Fruit fly (Drosophila melanogaster) whole organism, prepupa: ENCODE results near the gene ND-51.

Source experiments
- Blimp-1 ChIP-seq: fragments of 200-800 bp; sonication (Bioruptor generic); optimal IDR thresholded peaks from 3 replicates; lab custom pipeline; 2017; ENCODE audit warnings: missing biosample characterization, missing genetic modification characterization, mild to moderate bottlenecking, moderate library complexity, missing genetic modification reagents
- CG10631 ChIP-seq: fragments of 200-800 bp; sonication (Bioruptor generic); optimal IDR thresholded peaks from 2 replicates; lab custom pipeline; 2016; ENCODE audit warnings: missing biosample characterization, missing genetic modification characterization
- CG11294 ChIP-seq: fragments of 200-800 bp; sonication (Bioruptor generic); IDR thresholded peaks from 2 replicates; pipeline ENCODE4 v1.3.6; 2022; ENCODE audit warnings: missing biosample characterization, missing genetic modification characterization
- CG11762 ChIP-seq: fragments of 200-800 bp; sonication (Bioruptor generic); optimal IDR thresholded peaks from 3 replicates; lab custom pipeline; 2016; ENCODE audit warnings: missing biosample characterization, missing genetic modification characterization; ENCODE audit not compliant: insufficient read depth
- CG11902 ChIP-seq: fragments of 200-800 bp; sonication (Bioruptor generic); optimal IDR thresholded peaks from 3 replicates; lab custom pipeline; 2016; ENCODE audit warnings: missing biosample characterization, missing genetic modification characterization
- CG15336 ChIP-seq: fragments of 200-800 bp; sonication (Bioruptor generic); IDR thresholded peaks from 2 replicates; pipeline ENCODE4 v1.3.6; 2022; ENCODE audit warnings: missing biosample characterization, missing genetic modification characterization
- CG1621 ChIP-seq: fragments of 200-800 bp; sonication (Bioruptor generic); optimal IDR thresholded peaks from 3 replicates; lab custom pipeline; 2018; ENCODE audit warnings: missing biosample characterization, mild to moderate bottlenecking, missing genetic modification characterization
- CG16779 ChIP-seq: fragments of 200-800 bp; sonication (Bioruptor generic); optimal IDR thresholded peaks from 3 replicates; lab custom pipeline; 2017; ENCODE audit warnings: missing biosample characterization, mild to moderate bottlenecking, missing genetic modification characterization
- CG31627 ChIP-seq: fragments of 200-800 bp; sonication (Bioruptor generic); optimal IDR thresholded peaks from 3 replicates; lab custom pipeline; 2016; ENCODE audit warnings: missing biosample characterization, missing genetic modification characterization
- CG32006 ChIP-seq: fragments of 200-800 bp; sonication (Bioruptor generic); optimal IDR thresholded peaks from 3 replicates; lab custom pipeline; 2017; ENCODE audit warnings: missing biosample characterization, mild to moderate bottlenecking, missing genetic modification characterization
- CG34406 ChIP-seq: fragments of 200-800 bp; sonication (Bioruptor generic); optimal IDR thresholded peaks from 3 replicates; lab custom pipeline; 2016; ENCODE audit warnings: missing biosample characterization, missing genetic modification characterization
- CG6276 ChIP-seq: fragments of 200-800 bp; sonication (Bioruptor generic); optimal IDR thresholded peaks from 2 replicates; lab custom pipeline; 2017; ENCODE audit warnings: missing biosample characterization, mild to moderate bottlenecking, missing genetic modification characterization
- CG7368 ChIP-seq: fragments of 200-800 bp; sonication (Bioruptor generic); optimal IDR thresholded peaks from 3 replicates; lab custom pipeline; 2016; ENCODE audit warnings: missing biosample characterization, missing genetic modification characterization
- CG8319 ChIP-seq: fragments of 200-800 bp; sonication (Bioruptor generic); optimal IDR thresholded peaks from 3 replicates; lab custom pipeline; 2016; ENCODE audit warnings: missing biosample characterization, missing genetic modification characterization
- CG8632 ChIP-seq: fragments of 200-800 bp; sonication (Bioruptor generic); optimal IDR thresholded peaks from 3 replicates; lab custom pipeline; 2016; ENCODE audit warnings: missing biosample characterization, missing genetic modification characterization
- Eip75B ChIP-seq: fragments of 200-800 bp; sonication (Bioruptor generic); optimal IDR thresholded peaks from 3 replicates; lab custom pipeline; 2016; ENCODE audit warnings: missing biosample characterization, missing genetic modification characterization
- Eip78C ChIP-seq: fragments of 200-800 bp; sonication (Bioruptor generic); peaks from one replicate; lab custom pipeline; 2016; ENCODE audit warnings: missing biosample characterization, missing genetic modification characterization
- Eip93F ChIP-seq: fragments of 200-800 bp; sonication (Bioruptor generic); optimal IDR thresholded peaks from 2 replicates; lab custom pipeline; 2016; ENCODE audit warnings: missing biosample characterization, mild to moderate bottlenecking, missing genetic modification characterization
- Ets21C ChIP-seq: fragments of 200-800 bp; sonication (Bioruptor generic); optimal IDR thresholded peaks from 3 replicates; lab custom pipeline; 2016; ENCODE audit warnings: missing biosample characterization, missing genetic modification characterization
- Hr38 ChIP-seq: sonication (Bioruptor generic); optimal IDR thresholded peaks from 2 replicates; lab custom pipeline; 2016; ENCODE audit warnings: missing biosample characterization, missing genetic modification characterization
- Hr39 ChIP-seq: fragments of 200-800 bp; sonication (Bioruptor generic); optimal IDR thresholded peaks from 2 replicates; lab custom pipeline; 2016; ENCODE audit warnings: missing biosample characterization, missing genetic modification characterization
- Met ChIP-seq: fragments of 200-800 bp; sonication (Bioruptor generic); optimal IDR thresholded peaks from 3 replicates; lab custom pipeline; 2016; ENCODE audit warnings: missing biosample characterization, missing genetic modification characterization
- OdsH ChIP-seq: fragments of 200-800 bp; sonication (Bioruptor generic); optimal IDR thresholded peaks from 3 replicates; lab custom pipeline; 2016; ENCODE audit warnings: missing biosample characterization, missing genetic modification characterization
- Smox ChIP-seq: fragments of 200-800 bp; sonication (Bioruptor generic); optimal IDR thresholded peaks from 3 replicates; lab custom pipeline; 2016; ENCODE audit warnings: missing biosample characterization, missing genetic modification characterization
- Sox102F ChIP-seq: fragments of 200-800 bp; sonication (Bioruptor generic); optimal IDR thresholded peaks from 2 replicates; lab custom pipeline; 2016; ENCODE audit warnings: missing biosample characterization, mild to moderate bottlenecking, missing genetic modification characterization
- Sox15 ChIP-seq: fragments of 200-800 bp; sonication (Bioruptor generic); optimal IDR thresholded peaks from 3 replicates; lab custom pipeline; 2016; ENCODE audit warnings: missing biosample characterization, missing genetic modification characterization
- achi ChIP-seq: fragments of 200-800 bp; sonication (Bioruptor generic); optimal IDR thresholded peaks from 3 replicates; lab custom pipeline; 2016; ENCODE audit warnings: missing biosample characterization, missing genetic modification characterization
- cyc ChIP-seq: fragments of 200-800 bp; sonication (Bioruptor generic); optimal IDR thresholded peaks from 3 replicates; lab custom pipeline; 2016; ENCODE audit warnings: missing biosample characterization, missing genetic modification characterization
- dac ChIP-seq: fragments of 200-800 bp; sonication (Bioruptor generic); optimal IDR thresholded peaks from 2 replicates; lab custom pipeline; 2017; ENCODE audit warnings: missing biosample characterization, mild to moderate bottlenecking, missing genetic modification characterization
- dsx ChIP-seq: fragments of 200-800 bp; optimal IDR thresholded peaks from 3 replicates; lab custom pipeline; 2019; ENCODE audit warnings: missing biosample characterization, mild to moderate bottlenecking, missing genetic modification characterization, moderate library complexity; ENCODE audit not compliant: poor library complexity, severe bottlenecking
- fd59A ChIP-seq: fragments of 200-800 bp; sonication (Bioruptor generic); optimal IDR thresholded peaks from 2 replicates; lab custom pipeline; 2017; ENCODE audit warnings: missing biosample characterization, mild to moderate bottlenecking, missing genetic modification characterization, missing genetic modification reagents
- fkh ChIP-seq: fragments of 200-800 bp; sonication (Bioruptor generic); optimal IDR thresholded peaks from 3 replicates; lab custom pipeline; 2017; ENCODE audit warnings: missing biosample characterization, mild to moderate bottlenecking, missing genetic modification characterization, moderate library complexity
- salr ChIP-seq, 2 experiments: fragments of 200-800 bp; sonication (Bioruptor generic); optimal IDR thresholded peaks; 3 replicates each; lab custom pipeline; 2016 to 2018; ENCODE audit warnings: missing biosample characterization in 2 of 2, missing genetic modification characterization in 2 of 2, mild to moderate bottlenecking in 1 of 2
- svp ChIP-seq: fragments of 200-800 bp; sonication (Bioruptor generic); peaks from one replicate; lab custom pipeline; 2016; ENCODE audit warnings: missing biosample characterization, missing genetic modification characterization
- topi ChIP-seq: fragments of 200-800 bp; sonication (Bioruptor generic); optimal IDR thresholded peaks from 3 replicates; lab custom pipeline; 2016; ENCODE audit warnings: missing biosample characterization, missing genetic modification characterization
- vri ChIP-seq: fragments of 200-800 bp; sonication (Bioruptor generic); optimal IDR thresholded peaks from 3 replicates; lab custom pipeline; 2016; ENCODE audit warnings: missing biosample characterization, mild to moderate bottlenecking, missing genetic modification characterization

ND-51 gene

DNA sequence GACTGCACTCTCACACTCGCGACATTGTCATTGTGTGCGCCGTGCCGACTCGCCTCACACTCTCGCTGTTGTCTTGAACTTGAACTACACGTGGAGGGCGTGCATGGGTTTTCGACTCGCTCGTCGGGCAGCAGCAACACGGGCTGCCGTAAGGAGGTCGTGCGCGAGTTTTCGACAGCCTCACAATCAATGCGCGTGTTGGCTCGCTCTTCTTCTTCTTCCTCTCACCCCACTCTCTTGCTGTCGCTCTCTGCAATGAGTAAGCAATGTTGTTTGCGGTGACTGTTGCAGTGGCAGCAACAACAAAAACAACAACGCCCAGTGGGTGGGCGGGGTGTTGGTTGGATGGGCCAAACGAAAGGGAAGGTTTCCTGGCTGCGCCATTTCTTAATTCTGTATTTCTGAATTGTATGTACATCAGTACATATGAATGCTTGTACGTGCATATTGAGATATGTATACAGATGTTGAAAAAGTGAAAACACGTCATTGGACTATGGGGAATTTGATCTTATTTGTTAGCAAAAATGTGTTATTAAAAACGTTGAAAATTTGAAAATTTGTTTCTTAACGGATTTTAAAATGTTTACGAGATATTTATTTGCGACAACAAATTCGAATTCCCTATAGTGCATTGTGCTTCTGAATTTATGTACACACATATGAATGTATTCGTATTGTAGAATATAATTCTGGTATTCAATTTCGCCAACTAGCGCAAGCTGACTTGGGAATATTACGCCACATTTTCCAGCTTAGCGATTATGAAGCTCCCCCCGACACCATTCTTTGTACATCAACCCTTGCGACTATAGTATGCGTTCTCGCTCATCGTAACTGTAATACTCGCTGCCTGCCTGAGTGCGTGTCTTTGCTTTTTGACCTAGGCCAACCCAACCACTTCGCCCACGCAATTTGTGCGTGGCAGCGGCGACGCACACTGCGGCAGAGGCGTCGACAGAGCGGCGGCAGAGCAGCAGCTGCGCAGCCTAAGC is 26.1 kb upstream of the ND-51 start (continued):
- no peak for TF ChIP-seq dac
- no peak for TF ChIP-seq CG32006 (GFP tag; lab: Kevin White, UChicago)
- TF ChIP-seq Blimp-1 (GFP tag; lab: Kevin White, UChicago): peak; percentile 99
- TF ChIP-seq CG10631 (GFP tag; lab: Kevin White, UChicago): no peak
- no peak for TF ChIP-seq cyc (GFP tag; lab: Kevin White, UChicago)
- no peak for TF ChIP-seq CG8632 (GFP tag; lab: Kevin White, UChicago)
- TF ChIP-seq Eip78C (GFP tag; lab: Kevin White, UChicago): peak; percentile 98
- TF ChIP-seq Eip93F (GFP tag; lab: Kevin White, UChicago): no peak
- no peak for TF ChIP-seq Hr38 (GFP tag; lab: Kevin White, UChicago)
- no peak for TF ChIP-seq CG11762 (GFP tag; lab: Kevin White, UChicago)
- peak; percentile 93 for TF ChIP-seq Eip75B
- peak; percentile 53 for TF ChIP-seq CG1621
- peak; percentile 17 for TF ChIP-seq topi (GFP tag; lab: Kevin White, UChicago)
- no peak for TF ChIP-seq CG7368 (GFP tag; lab: Kevin White, UChicago)
- peak; percentile 80 for TF ChIP-seq dsx (GFP tag; lab: Kevin White, UChicago)
- TF ChIP-seq Smox: no peak

DNA sequence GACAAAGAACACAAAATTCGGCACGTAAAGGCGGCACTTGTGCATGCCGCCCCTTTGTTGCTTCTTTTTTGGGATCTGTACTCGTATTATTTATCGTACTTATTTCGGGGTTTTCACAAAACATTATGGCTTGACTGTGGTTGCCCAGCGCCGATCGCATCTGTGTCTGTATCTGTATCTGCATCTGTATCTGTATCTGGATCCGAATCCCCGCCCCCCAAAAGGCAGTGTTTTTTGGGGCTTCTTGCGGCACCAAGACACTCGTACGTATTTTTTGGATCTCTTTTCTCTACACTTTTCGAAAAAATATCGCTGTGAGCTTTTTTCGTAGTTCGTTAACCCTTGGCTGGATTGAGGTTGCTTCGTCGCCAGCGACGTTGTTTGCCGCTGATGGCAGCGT is 25.1 kb upstream of the ND-51 start:
- TF ChIP-seq OdsH (GFP tag; lab: Kevin White, UChicago): no peak
- no peak for TF ChIP-seq CG32006 (GFP tag; lab: Kevin White, UChicago)
- no peak for TF ChIP-seq Eip75B
- no peak for TF ChIP-seq cyc (GFP tag; lab: Kevin White, UChicago)
- no peak for TF ChIP-seq CG16779 (tag; lab: Kevin White, UChicago)
- TF ChIP-seq Sox15 (GFP tag; lab: Kevin White, UChicago): no peak
- TF ChIP-seq svp (GFP tag; lab: Kevin White, UChicago): no peak
- no peak for TF ChIP-seq Ets21C (GFP tag; lab: Kevin White, UChicago)
- TF ChIP-seq Hr39 (GFP tag; lab: Kevin White, UChicago): no peak
- TF ChIP-seq CG6276 (GFP tag; lab: Kevin White, UChicago): no peak
- no peak for TF ChIP-seq CG34406
- no peak for TF ChIP-seq CG8319

DNA sequence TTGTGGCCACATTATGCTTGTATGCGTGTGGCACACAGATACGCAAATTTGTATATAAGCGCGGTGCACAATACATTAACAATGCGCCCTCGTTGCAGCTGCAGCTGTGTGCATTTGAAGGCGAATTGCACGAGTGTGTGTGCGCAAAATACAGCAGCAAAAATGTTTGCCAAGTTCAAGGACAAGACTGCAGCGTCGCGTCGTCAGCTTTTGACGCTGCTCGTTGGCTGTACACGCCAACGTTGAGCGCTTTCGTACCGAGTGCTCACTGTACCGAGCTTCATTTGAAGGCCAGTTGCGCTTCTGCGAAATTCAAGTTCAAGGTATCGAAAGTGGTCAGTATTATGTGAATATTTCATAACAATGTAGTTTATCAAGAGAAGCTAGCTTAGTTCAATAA is 24.2 kb upstream of the ND-51 start:
- TF ChIP-seq CG8319 (no peak), Eip78C (GFP tag; lab: Kevin White, UChicago) (peak; percentile 35), CG11294 (GFP tag; lab: Robert Waterston, UW) (no peak), vri (GFP tag; lab: Kevin White, UChicago) (peak; percentile 42), Blimp-1 (GFP tag; lab: Kevin White, UChicago) (peak; percentile 65), Hr39 (GFP tag; lab: Kevin White, UChicago) (peak; percentile 48), CG31627 (GFP tag; lab: Kevin White, UChicago) (peak; percentile 26), CG16779 (tag; lab: Kevin White, UChicago) (no peak), Sox15 (GFP tag; lab: Kevin White, UChicago) (no peak), Met (peak; percentile 66)

DNA sequence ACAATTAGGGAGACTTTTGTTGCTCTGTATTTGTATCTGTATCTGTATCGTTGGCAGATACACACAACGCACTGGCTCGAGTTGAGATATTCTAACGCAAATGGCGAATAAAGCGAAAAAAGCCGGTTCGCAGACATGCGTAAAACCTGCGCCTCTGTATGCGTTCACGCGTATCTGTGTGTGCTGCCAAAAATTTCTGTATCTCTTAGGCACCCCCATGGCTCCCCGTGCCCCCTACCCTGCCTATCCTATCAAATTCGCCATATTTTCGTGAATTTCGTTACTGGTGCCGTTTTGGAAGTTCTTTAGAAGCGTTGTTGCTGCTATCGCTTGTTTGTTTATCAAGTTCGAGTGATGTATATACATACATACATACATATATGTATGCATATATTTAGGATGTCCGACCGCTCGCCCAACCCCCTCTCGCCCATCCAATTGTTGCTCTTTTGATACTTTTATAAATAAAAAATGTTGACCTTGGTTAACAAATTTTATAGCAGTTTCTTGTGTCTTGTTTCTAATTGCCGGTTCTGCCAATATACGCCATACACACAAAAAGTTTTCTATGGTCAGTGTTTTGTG is 23.3 kb upstream of the ND-51 start:
- no peak for TF ChIP-seq fd59A (GFP tag; lab: Kevin White, UChicago)
- no peak for TF ChIP-seq Sox102F
- TF ChIP-seq svp (GFP tag; lab: Kevin White, UChicago): peak; percentile 69
- TF ChIP-seq CG15336: no peak
- TF ChIP-seq fkh: peak; percentile 50
- no peak for TF ChIP-seq CG7368 (GFP tag; lab: Kevin White, UChicago)
- TF ChIP-seq vri (GFP tag; lab: Kevin White, UChicago): peak; percentile 68
- TF ChIP-seq salr (GFP tag; optimal IDR thresholded peaks at IDR 0.05; lab: Kevin White, UChicago): no peak
- TF ChIP-seq CG11902: no peak
- TF ChIP-seq achi (GFP tag; lab: Kevin White, UChicago): no peak
